Worm (Caenorhabditis elegans): ENCODE data around the gene grd-10.
"Not testable (repeated sequence)": the region's sequence is repeated elsewhere in the genome, so short reads cannot be mapped to it uniquely, and the experiment has no call there.

ce11 chrIV:3433387-3433786 is 7.5 kb upstream of the grd-10 start, which contains the start of gene C04C3.7:
- TF ChIP-seq ahr-1 (tag; optimal IDR thresholded peaks at IDR 0.05); tbx-2 (tag; optimal IDR thresholded peaks at IDR 0.05); ref-2 (tag; optimal IDR thresholded peaks at IDR 0.05); pat-9 (tag; optimal IDR thresholded peaks at IDR 0.05); mec-3 (tag; optimal IDR thresholded peaks at IDR 0.05; ENCODE audit: borderline replicate concordance); hlh-30 (tag; optimal IDR thresholded peaks at IDR 0.05; ENCODE audit: insufficient read depth); ceh-24 (tag; optimal IDR thresholded peaks at IDR 0.05); npax-4 (tag; optimal IDR thresholded peaks at IDR 0.05); pag-3 (tag; optimal IDR thresholded peaks at IDR 0.05; ENCODE audit: borderline replicate concordance); nhr-11 (tag; optimal IDR thresholded peaks at IDR 0.05): not testable (repeated sequence)

Measured in whole organism, late embryonic.